Fruit fly (Drosophila melanogaster): Measurements from ENCODE around the gene Spt7.

The Spt7 gene

dm6 chrX:17830211-17830616 is 20.0 kb upstream of the Spt7 start:
- TF ChIP-seq CTCF (optimal IDR thresholded peaks at IDR 0.05) (no peak), CG8478 (optimal IDR thresholded peaks at IDR 0.05) (no peak)

- TF ChIP-seq CG8478 (optimal IDR thresholded peaks at IDR 0.05) (no peak), CTCF (optimal IDR thresholded peaks at IDR 0.05) (no peak)
These were observed 19.6 kb upstream of the Spt7 start, which contains the start of gene CG6398 for dm6 chrX:17830644-17831043. Gene CG6398 (plus strand): TSS chrX:17830828.

DNA sequence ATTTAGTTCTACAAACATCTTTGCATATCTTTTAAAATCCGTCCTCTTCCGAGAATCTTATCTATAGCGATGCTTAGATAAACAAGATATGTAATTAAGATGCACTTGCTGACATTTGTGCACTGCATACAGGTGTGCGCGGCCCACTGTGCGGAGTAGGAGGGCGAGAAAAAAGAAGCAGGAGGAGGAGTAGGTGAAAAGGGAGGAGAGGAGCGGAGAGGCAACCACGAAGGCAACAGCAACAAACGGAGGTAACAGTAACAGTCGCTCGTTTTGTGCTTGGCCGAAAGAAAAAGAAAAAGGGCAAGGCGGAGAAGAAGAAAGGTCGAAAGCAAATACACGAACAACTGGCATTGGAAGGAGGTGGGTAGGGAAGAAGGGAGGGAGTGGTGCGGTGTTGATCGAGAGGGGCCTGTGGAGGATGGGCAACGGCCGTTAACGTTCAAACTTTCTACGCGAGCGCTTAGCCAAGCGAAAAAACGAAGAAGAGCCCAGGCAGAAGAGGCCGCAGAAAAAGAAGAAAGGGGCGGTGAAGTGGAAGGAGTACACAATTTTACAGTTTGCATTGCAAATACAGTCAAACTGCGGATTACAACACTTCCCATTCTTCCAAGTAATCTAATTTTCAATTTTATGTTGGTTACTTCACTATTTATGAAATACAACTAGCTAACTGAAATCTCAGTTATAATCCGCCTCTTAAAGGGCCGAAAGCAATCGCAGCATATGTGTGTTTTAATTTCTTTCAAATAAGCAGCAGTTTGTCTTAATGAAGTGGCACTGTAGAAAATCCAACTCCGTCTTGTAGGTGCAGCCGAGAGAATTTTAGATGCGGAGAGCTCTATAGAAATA is 17.9 kb upstream of the Spt7 start:
- TF ChIP-seq CTCF (optimal IDR thresholded peaks at IDR 0.05) = no peak
- no peak for TF ChIP-seq CG8478 (optimal IDR thresholded peaks at IDR 0.05)

DNA sequence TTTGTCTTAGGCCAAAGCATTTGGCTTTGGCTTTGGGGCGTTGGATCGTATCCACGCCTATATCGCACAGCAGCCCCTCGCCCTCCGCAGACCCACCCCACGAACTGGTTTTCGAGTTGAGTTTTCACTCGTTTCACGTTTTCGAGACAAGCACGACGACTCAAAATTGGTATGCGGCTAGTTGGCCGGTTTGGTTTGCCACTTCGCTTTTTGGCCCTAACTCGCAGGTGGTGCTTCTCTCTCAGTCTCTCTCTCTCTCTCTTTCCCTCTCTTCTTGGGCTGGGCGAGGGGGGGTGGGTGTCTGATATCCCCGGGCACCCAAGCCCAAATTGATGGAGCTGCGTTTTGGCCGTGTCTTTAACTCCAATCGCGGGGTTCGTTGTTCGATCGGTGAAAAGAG is 16.3 kb upstream of the Spt7 start:
- TF ChIP-seq CG8478 (optimal IDR thresholded peaks at IDR 0.05) (no peak), CTCF (optimal IDR thresholded peaks at IDR 0.05) (no peak)

DNA sequence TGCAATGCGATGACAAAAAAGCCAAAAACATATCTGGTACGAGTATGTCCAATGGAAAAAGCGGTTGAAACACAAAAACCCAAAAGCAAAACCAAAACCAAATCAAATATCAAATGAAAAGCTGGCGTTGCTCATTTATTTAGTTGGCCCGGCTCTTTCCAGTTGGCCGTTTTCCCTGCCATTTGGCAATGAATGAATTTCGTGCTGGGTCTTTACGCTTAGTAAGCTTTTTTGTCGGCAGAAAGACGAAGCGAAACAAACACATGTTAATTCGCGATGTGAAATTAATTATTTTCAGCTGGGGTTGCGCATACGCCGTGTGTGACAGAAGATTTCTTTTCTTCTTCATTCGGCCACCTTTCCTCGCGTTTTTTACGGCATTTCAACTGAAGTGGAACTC is 15.5 kb upstream of the Spt7 start:
- TF ChIP-seq CTCF (optimal IDR thresholded peaks at IDR 0.05) = no peak
- TF ChIP-seq CG8478 (optimal IDR thresholded peaks at IDR 0.05) = no peak

- TF ChIP-seq CG8478 (optimal IDR thresholded peaks at IDR 0.05) = no peak
- no peak for TF ChIP-seq CTCF (optimal IDR thresholded peaks at IDR 0.05)
These were observed 13.8 kb upstream of the Spt7 start for dm6 chrX:17836420-17836932.

DNA sequence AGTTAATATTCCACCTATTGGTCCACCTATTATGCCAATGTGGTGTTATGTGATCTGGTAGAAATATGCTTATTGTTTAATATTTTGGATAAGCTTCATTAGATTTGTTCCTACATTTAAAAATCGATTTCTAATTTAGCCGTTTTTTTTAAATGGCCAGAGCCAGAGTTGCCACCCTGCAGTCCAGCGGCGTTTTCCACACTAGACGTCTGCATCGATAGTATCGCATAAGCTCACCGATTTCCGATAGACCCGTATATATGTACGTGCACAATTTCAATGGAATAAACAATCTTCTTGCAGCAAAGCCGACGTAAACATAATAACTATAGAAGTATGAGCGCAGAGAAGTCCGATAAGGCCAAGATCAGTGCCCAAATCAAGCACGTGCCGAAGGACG is 8.3 kb upstream of the Spt7 start, which contains the start of gene Taf9:
TSS of gene Taf9 (plus strand) at position 239 of the 400 bp plus-strand sequence.
- TF ChIP-seq CG8478 (optimal IDR thresholded peaks at IDR 0.05) (no peak), CTCF (optimal IDR thresholded peaks at IDR 0.05) (peak in 1 of 2 experiments; percentile 47)

dm6 chrX:17844623-17845022 is 5.6 kb upstream of the Spt7 start, which contains the start of the genes CG8142 and Ucp4A:
Gene CG8142 (minus strand): TSS chrX:17844704.
Gene Ucp4A (plus strand): TSS chrX:17844949.
- TF ChIP-seq CG8478 (optimal IDR thresholded peaks at IDR 0.05) = no peak
- TF ChIP-seq CTCF (optimal IDR thresholded peaks at IDR 0.05) = no peak

DNA sequence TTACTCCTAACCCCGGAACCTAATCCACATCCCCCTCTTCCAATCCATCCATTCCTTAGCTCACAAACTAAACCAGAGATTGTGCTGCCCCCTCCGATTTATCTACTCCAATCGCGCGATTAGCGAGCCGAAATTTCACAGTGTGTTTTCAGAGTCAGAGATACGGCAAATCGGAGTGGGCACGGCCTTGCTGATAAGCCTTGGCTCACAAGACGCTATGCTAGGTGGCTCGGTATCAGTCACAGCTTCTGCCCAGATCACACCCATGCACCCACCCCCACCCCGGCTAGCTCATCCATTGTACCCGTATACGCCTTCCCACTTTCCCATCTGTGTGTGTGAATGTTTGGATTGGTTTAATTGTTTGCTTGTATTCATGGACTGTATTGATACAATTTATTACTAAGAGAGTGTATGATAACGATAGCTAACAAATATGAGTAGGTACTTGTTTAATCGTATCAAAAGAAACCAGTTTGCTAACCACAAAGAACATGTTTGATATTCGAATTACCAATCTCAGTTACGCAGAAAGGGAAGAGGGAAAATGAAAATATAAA is 4.4 kb upstream of the Spt7 start:
- TF ChIP-seq CTCF (optimal IDR thresholded peaks at IDR 0.05) (no peak), CG8478 (optimal IDR thresholded peaks at IDR 0.05) (no peak)

dm6 chrX:17852457-17852856 is 2.2 kb downstream of the Spt7 start, which contains the start of gene CG32554:
Gene CG32554 (minus strand): TSS chrX:17852685.
- TF ChIP-seq CTCF (optimal IDR thresholded peaks at IDR 0.05) (no peak), CG8478 (optimal IDR thresholded peaks at IDR 0.05) (no peak)

- TF ChIP-seq CG8478 (optimal IDR thresholded peaks at IDR 0.05) = no peak
These were observed 5.8 kb downstream of the Spt7 start, which contains the start of gene Mco4 for dm6 chrX:17856029-17856428. Gene Mco4 (minus strand): TSS chrX:17856129.

- TF ChIP-seq CG8478 (optimal IDR thresholded peaks at IDR 0.05) (no peak), CTCF (optimal IDR thresholded peaks at IDR 0.05) (no peak)
These were observed 6.4 kb downstream of the Spt7 start, which contains the start of gene Srx for dm6 chrX:17856458-17857277. Gene Srx (plus strand): TSS chrX:17856974.

- TF ChIP-seq CTCF (optimal IDR thresholded peaks at IDR 0.05) = no peak
- TF ChIP-seq CG8478 (optimal IDR thresholded peaks at IDR 0.05) = no peak
These were observed 7.5 kb downstream of the Spt7 start for dm6 chrX:17857809-17858208.

DNA sequence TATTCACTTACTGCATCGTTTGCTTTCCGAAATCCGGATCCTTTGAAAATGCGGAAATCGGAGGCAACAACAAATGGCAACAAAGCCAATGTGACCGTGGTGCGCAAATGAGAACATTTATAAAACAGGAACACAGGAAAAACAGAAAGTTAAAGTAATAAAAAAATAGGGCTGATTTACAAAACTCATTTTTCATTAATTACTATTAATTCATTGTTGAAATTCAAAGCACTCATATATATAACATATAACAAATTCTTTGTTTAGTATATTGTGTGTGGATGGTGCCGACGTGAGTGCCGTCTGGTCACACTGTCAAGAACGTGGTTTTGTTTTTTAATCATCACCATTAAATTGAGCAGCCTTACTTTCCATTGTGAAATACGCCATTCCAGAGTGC is 10.5 kb downstream of the Spt7 start, which contains the start of the genes Arp8 and CG6769:
TSS of gene Arp8 (minus strand) at position 90 of the 400 bp plus-strand sequence.
TSS of gene CG6769 (plus strand) at position 292 of the 400 bp plus-strand sequence.
- TF ChIP-seq CG8478 (optimal IDR thresholded peaks at IDR 0.05) (no peak), CTCF (optimal IDR thresholded peaks at IDR 0.05) (no peak)

dm6 chrX:17865103-17865502 is 14.8 kb downstream of the Spt7 start:
- TF ChIP-seq CG8478 (optimal IDR thresholded peaks at IDR 0.05) (no peak), CTCF (optimal IDR thresholded peaks at IDR 0.05) (no peak)

Measured in S2 (cell line).